Fruit fly (Drosophila melanogaster) whole organism, embryonic: ENCODE measurements around the gene CG14227.
A peak's percentile ranks its signal among the peaks of the same experiment; 100 is the strongest.

Source experiments
- Bgb ChIP-seq: fragments of 200-800 bp; sonication (Bioruptor generic); IDR thresholded peaks from 2 replicates; pipeline ENCODE4 v1.3.6; 2022; ENCODE audit warnings: missing biosample characterization, missing genetic modification characterization; ENCODE audit not compliant: partially characterized antibody
- CG15696 ChIP-seq: fragments of 200-800 bp; sonication (Bioruptor generic); optimal IDR thresholded peaks from 2 replicates; lab custom pipeline; 2019; ENCODE audit warnings: missing biosample characterization, mild to moderate bottlenecking, missing genetic modification characterization, moderate library complexity
- CG1602 ChIP-seq: fragments of 200-800 bp; sonication (Bioruptor generic); optimal IDR thresholded peaks from 3 replicates; lab custom pipeline; 2016; ENCODE audit warnings: missing biosample characterization, missing genetic modification characterization
- CG1603 ChIP-seq: fragments of 200-800 bp; sonication (Bioruptor generic); optimal IDR thresholded peaks from 2 replicates; lab custom pipeline; 2019; ENCODE audit warnings: missing biosample characterization, mild to moderate bottlenecking, missing genetic modification characterization, moderate library complexity
- CG16813 ChIP-seq: fragments of 200-800 bp; sonication (Bioruptor generic); IDR thresholded peaks from 3 replicates; pipeline ENCODE4 v1.3.6; 2022; ENCODE audit warnings: missing biosample characterization, missing genetic modification characterization; ENCODE audit not compliant: partially characterized antibody
- CG16815 ChIP-seq: fragments of 200-800 bp; sonication (Bioruptor generic); optimal IDR thresholded peaks from 3 replicates; lab custom pipeline; 2017; ENCODE audit warnings: missing biosample characterization, mild to moderate bottlenecking, missing genetic modification characterization
- CG30403 ChIP-seq: fragments of 200-800 bp; sonication (Bioruptor generic); optimal IDR thresholded peaks from 3 replicates; lab custom pipeline; 2016; ENCODE audit warnings: missing biosample characterization, missing genetic modification characterization
- CG34376 ChIP-seq: fragments of 200-800 bp; sonication (Bioruptor generic); optimal IDR thresholded peaks from 2 replicates; lab custom pipeline; 2018; ENCODE audit warnings: missing biosample characterization, mild to moderate bottlenecking, missing genetic modification characterization
- CG3838 ChIP-seq: fragments of 200-800 bp; sonication (Bioruptor generic); optimal IDR thresholded peaks from 3 replicates; lab custom pipeline; 2016; ENCODE audit warnings: missing biosample characterization, missing genetic modification characterization
- CG3847 ChIP-seq: fragments of 200-800 bp; sonication (Bioruptor generic); IDR thresholded peaks from 2 replicates; pipeline ENCODE4 v1.3.6; 2022; ENCODE audit warnings: missing biosample characterization, missing genetic modification characterization
- CG6791 ChIP-seq: fragments of 200-800 bp; sonication (Bioruptor generic); IDR thresholded peaks from 3 replicates; pipeline ENCODE4 v1.3.6; 2022; ENCODE audit warnings: missing biosample characterization, missing genetic modification characterization; ENCODE audit not compliant: partially characterized antibody
- CG7963 ChIP-seq: fragments of 200-800 bp; sonication (Bioruptor generic); IDR thresholded peaks from 3 replicates; pipeline ENCODE4 v1.3.6; 2022; ENCODE audit warnings: missing biosample characterization, missing genetic modification characterization; ENCODE audit not compliant: partially characterized antibody
- CTCF ChIP-seq: fragments of 200-800 bp; sonication (Bioruptor generic); optimal IDR thresholded peaks from 2 replicates; lab custom pipeline; 2017; ENCODE audit warnings: missing biosample characterization, mild to moderate bottlenecking, missing genetic modification characterization, moderate library complexity
- D19B ChIP-seq: fragments of 200-800 bp; sonication (Bioruptor generic); optimal IDR thresholded peaks from 2 replicates; lab custom pipeline; 2017; ENCODE audit warnings: missing biosample characterization, mild to moderate bottlenecking, missing genetic modification characterization
- Doc3 ChIP-seq: fragments of 200-800 bp; sonication (Bioruptor generic); IDR thresholded peaks from 3 replicates; pipeline ENCODE4 v1.3.6; 2022; ENCODE audit warnings: missing biosample characterization, missing genetic modification characterization; ENCODE audit not compliant: partially characterized antibody
- HLH4C ChIP-seq: fragments of 200-800 bp; sonication (Bioruptor generic); IDR thresholded peaks from 3 replicates; pipeline ENCODE4 v1.3.6; 2022; ENCODE audit warnings: missing biosample characterization, missing genetic modification characterization; ENCODE audit not compliant: partially characterized antibody
- Med ChIP-seq: fragments of 200-800 bp; sonication (Bioruptor generic); peaks from one replicate; lab custom pipeline; 2016; ENCODE audit warnings: missing biosample characterization, missing genetic modification characterization, mild to moderate bottlenecking, inconsistent platforms, moderate library complexity
- Nf-YB ChIP-seq: fragments of 200-800 bp; sonication (Bioruptor generic); optimal IDR thresholded peaks from 3 replicates; lab custom pipeline; 2019; ENCODE audit warnings: missing biosample characterization, mild to moderate bottlenecking, missing genetic modification characterization, moderate library complexity
- Pdp1 ChIP-seq, 2 experiments: fragments of 200-800 bp; sonication (Bioruptor generic); optimal IDR thresholded peaks; 3 replicates each; lab custom pipeline; 2016; ENCODE audit warnings: missing biosample characterization in 2 of 2, missing genetic modification characterization in 2 of 2, mild to moderate bottlenecking in 1 of 2, moderate library complexity in 1 of 2
- Scr ChIP-seq: fragments of 200-800 bp; sonication (Bioruptor generic); IDR thresholded peaks from 2 replicates; pipeline ENCODE4 v1.3.6; 2022; ENCODE audit warnings: missing biosample characterization, missing genetic modification characterization; ENCODE audit not compliant: partially characterized antibody
- Side ChIP-seq: fragments of 200-800 bp; sonication (Bioruptor generic); optimal IDR thresholded peaks from 2 replicates; lab custom pipeline; 2016; ENCODE audit warnings: missing biosample characterization, missing genetic modification characterization
- ato ChIP-seq: fragments of 200-800 bp; sonication (Bioruptor generic); IDR thresholded peaks from 2 replicates; pipeline ENCODE4 v1.3.6; 2022; ENCODE audit warnings: missing biosample characterization, missing genetic modification characterization; ENCODE audit not compliant: partially characterized antibody
- bbx ChIP-seq: fragments of 200-800 bp; sonication (Bioruptor generic); IDR thresholded peaks from 2 replicates; pipeline ENCODE4 v1.3.6; 2022; ENCODE audit warnings: missing biosample characterization, missing genetic modification characterization; ENCODE audit not compliant: partially characterized antibody
- chn ChIP-seq: fragments of 200-800 bp; sonication (Bioruptor generic); optimal IDR thresholded peaks from 2 replicates; lab custom pipeline; 2016; ENCODE audit warnings: missing biosample characterization, missing genetic modification characterization
- emc ChIP-seq: fragments of 200-800 bp; sonication (Bioruptor generic); optimal IDR thresholded peaks from 2 replicates; lab custom pipeline; 2016; ENCODE audit warnings: missing biosample characterization, missing genetic modification characterization
- ewg ChIP-seq: fragments of 200-800 bp; sonication (Bioruptor generic); optimal IDR thresholded peaks from 3 replicates; lab custom pipeline; 2017; ENCODE audit warnings: mild to moderate bottlenecking, missing biosample characterization, missing genetic modification reagents, missing genetic modification characterization
- exex ChIP-seq: fragments of 200-800 bp; sonication (Bioruptor generic); optimal IDR thresholded peaks from 4 replicates; lab custom pipeline; 2018; ENCODE audit warnings: missing biosample characterization, mild to moderate bottlenecking, missing genetic modification characterization, moderate library complexity
- gce ChIP-seq: fragments of 200-800 bp; sonication (Bioruptor generic); IDR thresholded peaks from 3 replicates; pipeline ENCODE4 v1.3.6; 2022; ENCODE audit warnings: missing biosample characterization, missing genetic modification characterization
- hb ChIP-seq: fragments of 200-800 bp; sonication (Bioruptor generic); IDR thresholded peaks from 3 replicates; pipeline ENCODE4 v1.3.6; 2022; ENCODE audit warnings: missing biosample characterization, missing genetic modification characterization; ENCODE audit not compliant: partially characterized antibody
- inv ChIP-seq: fragments of 200-800 bp; sonication (Bioruptor generic); IDR thresholded peaks from 2 replicates; pipeline ENCODE4 v1.3.6; 2022; ENCODE audit warnings: missing biosample characterization, missing genetic modification characterization; ENCODE audit not compliant: partially characterized antibody
- jumu ChIP-seq: fragments of 200-800 bp; sonication (Bioruptor generic); optimal IDR thresholded peaks from 3 replicates; lab custom pipeline; 2016; ENCODE audit warnings: missing biosample characterization, missing genetic modification characterization
- lov ChIP-seq, 2 experiments: fragments of 200-800 bp in 1 of 2; fragments of >200 bp in 1 of 2; sonication (Bioruptor generic) in 1 of 2; IDR thresholded peaks in 1 of 2; optimal IDR thresholded peaks in 1 of 2; 2 replicates in 1 of 2; 3 replicates in 1 of 2; pipeline versions ENCODE4 v1.3.6 to Lab custom; 2017 to 2022; ENCODE audit warnings: missing biosample characterization in 1 of 2, missing genetic modification characterization in 1 of 2
- mld ChIP-seq: fragments of 200-800 bp; sonication (Bioruptor generic); IDR thresholded peaks from 3 replicates; pipeline ENCODE4 v1.3.6; 2022; ENCODE audit warnings: missing biosample characterization, missing genetic modification characterization; ENCODE audit not compliant: partially characterized antibody
- nerfin-2 ChIP-seq: fragments of 200-800 bp; sonication (Bioruptor generic); IDR thresholded peaks from 2 replicates; pipeline ENCODE4 v1.3.6; 2022; ENCODE audit warnings: missing biosample characterization, missing genetic modification characterization; ENCODE audit not compliant: partially characterized antibody
- odd ChIP-seq: fragments of 200-800 bp; sonication (Bioruptor generic); optimal IDR thresholded peaks from 2 replicates; lab custom pipeline; 2017; ENCODE audit warnings: missing biosample characterization, mild to moderate bottlenecking, missing genetic modification characterization
- pho ChIP-seq: fragments of 200-800 bp; sonication (Bioruptor generic); optimal IDR thresholded peaks from 2 replicates; lab custom pipeline; 2016; ENCODE audit warnings: missing biosample characterization, missing genetic modification characterization
- sd ChIP-seq: fragments of 200-800 bp; sonication (Bioruptor generic); optimal IDR thresholded peaks from 3 replicates; lab custom pipeline; 2018; ENCODE audit warnings: missing biosample characterization, mild to moderate bottlenecking, missing genetic modification characterization, moderate library complexity
- tna ChIP-seq: fragments of 200-800 bp; sonication (Bioruptor generic); IDR thresholded peaks from 2 replicates; pipeline ENCODE4 v1.3.6; 2022; ENCODE audit warnings: missing biosample characterization, missing genetic modification characterization; ENCODE audit not compliant: partially characterized antibody
- vnd ChIP-seq: fragments of 200-800 bp; sonication (Bioruptor generic); IDR thresholded peaks from 3 replicates; pipeline ENCODE4 v1.3.6; 2022; ENCODE audit warnings: missing biosample characterization, missing genetic modification characterization; ENCODE audit not compliant: partially characterized antibody
- z ChIP-seq: fragments of 200-800 bp; sonication (Bioruptor generic); IDR thresholded peaks from 3 replicates; pipeline ENCODE4 v1.3.6; 2022; ENCODE audit warnings: missing biosample characterization, missing genetic modification characterization

CG14227 gene

dm6 chrX:19683040-19683875 lies 5.5 kb downstream of the CG14227 start, which contains the start of the genes dome and Ubqn (continued):
- TF ChIP-seq CG1603 (peak; percentile 79), CG3847 (GFP tag; lab: Robert Waterston, UW) (no peak), ewg (GFP tag; lab: Kevin White, UChicago) (peak; percentile 27), pho (peak; percentile 13), jumu (peak; percentile 55), chn (no peak)

- TF ChIP-seq Nf-YB (GFP tag; lab: Kevin White, UChicago) (no peak), mld (GFP tag; lab: Robert Waterston, UW) (0 out of 3 replicates have a peak, but pooled peaks have one; percentile 17), ato (GFP tag; lab: Robert Waterston, UW) (peak; percentile 16; the same call in 1 of the 2 replicates), CG7963 (GFP tag; lab: Robert Waterston, UW) (peak; percentile 13; the same call in 1 of the 3 replicates), CG3838 (no peak), Side (no peak), exex (tag; lab: Kevin White, UChicago) (no peak), CG6791 (peak; percentile 59; the same call in 1 of the 3 replicates), Pdp1 (GFP tag; optimal IDR thresholded peaks at IDR 0.05; lab: Kevin White, UChicago) (peak in 1 of 2 experiments; percentile 9), gce (GFP tag; lab: Robert Waterston, UW) (no peak), vnd (GFP tag; lab: Robert Waterston, UW) (0 out of 3 replicates have a peak, but pooled peaks have one; percentile 43), inv (GFP tag; lab: Robert Waterston, UW) (peak; percentile 12; the same call in 1 of the 2 replicates), odd (GFP tag; lab: Kevin White, UChicago) (no peak), bbx (GFP tag; lab: Robert Waterston, UW) (0 out of 2 replicates have a peak, but pooled peaks have one; percentile 35), emc (GFP tag; lab: Kevin White, UChicago) (no peak), tna (GFP tag; lab: Robert Waterston, UW) (peak; percentile 50; the same call in 1 of the 2 replicates), Bgb (GFP tag; lab: Robert Waterston, UW) (peak; percentile 19; the same call in 1 of the 2 replicates), CG16813 (GFP tag; lab: Robert Waterston, UW) (peak; percentile 61), hb (GFP tag; lab: Robert Waterston, UW) (peak; percentile 57; the same call in 1 of the 3 replicates), HLH4C (GFP tag; lab: Robert Waterston, UW) (peak; percentile 64; the same call in 2 of the 3 replicates), D19B (GFP tag; lab: Kevin White, UChicago) (peak; percentile 51), CTCF (GFP tag; lab: Kevin White, UChicago) (peak; percentile 86), CG1602 (GFP tag; lab: Kevin White, UChicago) (no peak), nerfin-2 (GFP tag; lab: Robert Waterston, UW) (peak; percentile 33; the same call in 1 of the 2 replicates), lov (optimal IDR thresholded peaks at IDR 0.05; lab: Kevin White, UChicago) (no peak), lov (GFP tag; IDR thresholded peaks at IDR 0.05; lab: Robert Waterston, UW) (no peak), Scr (peak; percentile 45)
Observed at dm6 chrX:19679207-19679606, 9.5 kb downstream of the CG14227 start.

- TF ChIP-seq Med (GFP tag; lab: Kevin White, UChicago) (peak; percentile 26), z (peak; percentile 58; the same call in 1 of the 3 replicates), sd (no peak), CG16815 (GFP tag; lab: Kevin White, UChicago) (no peak), Doc3 (GFP tag; lab: Robert Waterston, UW) (no peak), CG34376 (GFP tag; lab: Kevin White, UChicago) (peak; percentile 1), CG30403 (GFP tag; lab: Kevin White, UChicago) (no peak), CG15696 (tag; lab: Kevin White, UChicago) (no peak)
Observed at dm6 chrX:19675662-19676061, 13.1 kb downstream of the CG14227 start, which contains the start of gene et. Gene et, minus strand, starts transcription at chrX:19675891.
